Worm (Caenorhabditis elegans) whole organism, late embryonic: ENCODE measurements around the gene ZC204.12.
"Not testable (repeated sequence)": the region's sequence is repeated elsewhere in the genome, so short reads cannot be mapped to it uniquely, and the experiment has no call there.

ENCODE experiments used
- C38D4.7 ChIP-seq: fragments of 200-800 bp; sonication (Bioruptor generic); optimal IDR thresholded peaks from 2 replicates; lab custom pipeline; 2018; ENCODE audit warnings: mild to moderate bottlenecking, missing genetic modification characterization, moderate library complexity, missing compliant biosample characterization
- K02D7.2 ChIP-seq: sonication (generic microtip); optimal IDR thresholded peaks from 2 replicates; lab custom pipeline; 2017; ENCODE audit warnings: mild to moderate bottlenecking, missing genetic modification characterization, missing compliant biosample characterization
- T23F11.4 ChIP-seq: fragments of 200-800 bp; sonication (Bioruptor generic); optimal IDR thresholded peaks from 2 replicates; lab custom pipeline; 2018; ENCODE audit warnings: mild to moderate bottlenecking, missing genetic modification characterization, missing compliant biosample characterization
- ama-1 ChIP-seq: fragments of 150-350 bp; optimal IDR thresholded peaks from 2 replicates; lab custom pipeline; 2014
- ceh-18 ChIP-seq: sonication (generic microtip); optimal IDR thresholded peaks from 2 replicates; lab custom pipeline; 2016; ENCODE audit warnings: missing genetic modification characterization, missing compliant biosample characterization
- ceh-19 ChIP-seq: fragments of 200-800 bp; sonication (Bioruptor generic); optimal IDR thresholded peaks from 2 replicates; lab custom pipeline; 2018; ENCODE audit warnings: mild to moderate bottlenecking, missing genetic modification characterization, missing compliant biosample characterization
- ceh-22 ChIP-seq: sonication (generic microtip); optimal IDR thresholded peaks from 2 replicates; lab custom pipeline; 2017; ENCODE audit warnings: missing biosample characterization, missing genetic modification characterization
- ceh-24 ChIP-seq: sonication (generic microtip); optimal IDR thresholded peaks from 2 replicates; lab custom pipeline; 2016; ENCODE audit warnings: mild to moderate bottlenecking, missing genetic modification characterization, missing compliant biosample characterization
- ceh-30 ChIP-seq: fragments of 150-350 bp; optimal IDR thresholded peaks from 2 replicates; lab custom pipeline; 2014; ENCODE audit warnings: missing biosample characterization, missing genetic modification characterization
- ceh-31 ChIP-seq: sonication (generic microtip); optimal IDR thresholded peaks from 2 replicates; lab custom pipeline; 2016; ENCODE audit warnings: missing genetic modification characterization, missing compliant biosample characterization
- ceh-45 ChIP-seq: fragments of 200-800 bp; sonication (Bioruptor generic); IDR thresholded peaks from 2 replicates; pipeline ENCODE4 v1.3.6; 2022; ENCODE audit warnings: missing genetic modification reagents, missing genetic modification characterization, missing compliant biosample characterization
- ceh-6 ChIP-seq: fragments of 200-800 bp; sonication (Bioruptor generic); optimal IDR thresholded peaks from 2 replicates; lab custom pipeline; 2018; ENCODE audit warnings: mild to moderate bottlenecking, missing genetic modification characterization, missing compliant biosample characterization
- ceh-9 ChIP-seq: sonication (generic microtip); optimal IDR thresholded peaks from 2 replicates; lab custom pipeline; 2016; ENCODE audit warnings: mild to moderate bottlenecking, missing genetic modification characterization, inconsistent platforms, missing compliant biosample characterization
- che-1 ChIP-seq: sonication (generic microtip); optimal IDR thresholded peaks from 2 replicates; lab custom pipeline; 2016; ENCODE audit warnings: mild to moderate bottlenecking, missing genetic modification characterization, missing compliant biosample characterization
- elt-2 ChIP-seq: sonication (generic microtip); optimal IDR thresholded peaks from 2 replicates; lab custom pipeline; 2016; ENCODE audit warnings: missing genetic modification reagents, missing genetic modification characterization, missing compliant biosample characterization
- elt-4 ChIP-seq: sonication (generic microtip); optimal IDR thresholded peaks from 2 replicates; lab custom pipeline; 2016; ENCODE audit warnings: missing genetic modification characterization, missing compliant biosample characterization
- eyg-1 ChIP-seq: sonication (generic microtip); optimal IDR thresholded peaks from 2 replicates; lab custom pipeline; 2016; ENCODE audit warnings: missing genotype, missing genetic modification characterization, missing compliant biosample characterization
- fax-1 ChIP-seq: sonication (generic microtip); optimal IDR thresholded peaks from 2 replicates; lab custom pipeline; 2016; ENCODE audit warnings: missing genotype, missing genetic modification characterization, missing compliant biosample characterization
- gmeb-2 ChIP-seq: sonication (generic microtip); optimal IDR thresholded peaks from 2 replicates; lab custom pipeline; 2016; ENCODE audit warnings: missing genetic modification characterization, inconsistent platforms, missing compliant biosample characterization
- hlh-13 ChIP-seq: fragments of 200-800 bp; sonication (Bioruptor generic); optimal IDR thresholded peaks from 2 replicates; lab custom pipeline; 2018; ENCODE audit warnings: mild to moderate bottlenecking, missing genetic modification characterization, missing compliant biosample characterization
- lim-6 ChIP-seq: sonication (generic microtip); optimal IDR thresholded peaks from 2 replicates; lab custom pipeline; 2016; ENCODE audit warnings: missing genetic modification characterization, missing compliant biosample characterization
- nhr-232 ChIP-seq: sonication (generic microtip); optimal IDR thresholded peaks from 2 replicates; lab custom pipeline; 2016; ENCODE audit warnings: missing genetic modification characterization, missing compliant biosample characterization
- npax-4 ChIP-seq: sonication (generic microtip); optimal IDR thresholded peaks from 2 replicates; lab custom pipeline; 2016; ENCODE audit warnings: missing genetic modification characterization, missing compliant biosample characterization
- pat-9 ChIP-seq: fragments of 200-800 bp; sonication (Bioruptor generic); optimal IDR thresholded peaks from 2 replicates; lab custom pipeline; 2018; ENCODE audit warnings: mild to moderate bottlenecking, missing genetic modification characterization, moderate library complexity, missing compliant biosample characterization
- pax-1 ChIP-seq: fragments of 150-350 bp; optimal IDR thresholded peaks from 2 replicates; lab custom pipeline; 2014; ENCODE audit warnings: missing biosample characterization, missing genetic modification characterization
- pha-2 ChIP-seq: sonication (generic microtip); optimal IDR thresholded peaks from 2 replicates; lab custom pipeline; 2017; ENCODE audit warnings: mild to moderate bottlenecking, missing genetic modification characterization, missing compliant biosample characterization
- pha-4 ChIP-seq: fragments of 150-350 bp; optimal IDR thresholded peaks from 2 replicates; lab custom pipeline; 2018; ENCODE audit warnings: missing biosample characterization, missing genetic modification reagents, missing genetic modification characterization
- pqm-1 ChIP-seq: sonication (generic microtip); optimal IDR thresholded peaks from 2 replicates; lab custom pipeline; 2016; ENCODE audit warnings: missing genetic modification characterization, missing compliant biosample characterization
- pros-1 ChIP-seq: fragments of 150-350 bp; optimal IDR thresholded peaks from 2 replicates; lab custom pipeline; 2014; ENCODE audit warnings: missing biosample characterization, missing genetic modification reagents, missing genetic modification characterization
- tbx-7 ChIP-seq: sonication (generic microtip); optimal IDR thresholded peaks from 2 replicates; lab custom pipeline; 2016; ENCODE audit warnings: missing genotype, missing genetic modification characterization, missing compliant biosample characterization
- unc-42 ChIP-seq: sonication (generic microtip); optimal IDR thresholded peaks from 2 replicates; lab custom pipeline; 2016; ENCODE audit warnings: missing genotype, missing genetic modification characterization, missing compliant biosample characterization

The ZC204.12 gene

DNA sequence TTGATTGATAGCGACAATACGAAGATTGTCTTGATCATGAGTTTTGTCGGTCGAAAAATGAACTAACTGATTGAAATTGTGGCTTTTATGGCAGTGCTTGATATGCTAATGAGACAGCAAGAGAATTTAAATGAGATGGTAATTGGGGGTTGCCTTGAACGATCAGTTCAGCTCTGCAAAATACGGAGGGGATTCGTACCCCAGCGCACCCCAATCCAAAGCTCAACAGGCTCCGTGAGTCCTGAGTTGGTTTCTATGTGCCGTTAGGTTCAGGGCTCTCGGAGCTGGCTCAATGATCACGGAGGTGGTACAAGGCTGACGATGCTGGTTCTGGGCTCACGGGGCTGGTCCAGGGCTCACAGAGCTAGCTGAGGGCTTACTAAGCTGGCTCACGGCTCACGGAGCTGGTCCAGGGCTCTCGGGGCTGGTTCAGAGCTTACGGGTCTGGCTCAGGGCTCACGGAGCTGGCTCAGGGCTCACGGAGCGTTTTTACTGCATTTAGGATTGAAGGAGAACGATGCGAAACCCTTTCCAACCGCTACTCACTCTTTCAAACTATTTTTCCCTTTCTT lies 12.2 kb downstream of the ZC204.12 start, which contains the start of gene ZC204.6:
Gene ZC204.6, minus strand, starts transcription at position 51 of the 572 bp plus-strand sequence.
- TF ChIP-seq ceh-9 (tag; lab: Kevin White, UChicago), result no peak
- TF ChIP-seq gmeb-2 (tag; lab: Kevin White, UChicago), result no peak
- no peak for TF ChIP-seq pqm-1 (tag; lab: Kevin White, UChicago)
- TF ChIP-seq ceh-24 (tag; lab: Kevin White, UChicago), result no peak
- TF ChIP-seq eyg-1 (tag; lab: Kevin White, UChicago), result no peak
- TF ChIP-seq tbx-7 (tag; lab: Kevin White, UChicago), result no peak
- TF ChIP-seq pax-1, result no peak
- TF ChIP-seq ama-1 (lab: Kevin White, UChicago), result no peak

DNA sequence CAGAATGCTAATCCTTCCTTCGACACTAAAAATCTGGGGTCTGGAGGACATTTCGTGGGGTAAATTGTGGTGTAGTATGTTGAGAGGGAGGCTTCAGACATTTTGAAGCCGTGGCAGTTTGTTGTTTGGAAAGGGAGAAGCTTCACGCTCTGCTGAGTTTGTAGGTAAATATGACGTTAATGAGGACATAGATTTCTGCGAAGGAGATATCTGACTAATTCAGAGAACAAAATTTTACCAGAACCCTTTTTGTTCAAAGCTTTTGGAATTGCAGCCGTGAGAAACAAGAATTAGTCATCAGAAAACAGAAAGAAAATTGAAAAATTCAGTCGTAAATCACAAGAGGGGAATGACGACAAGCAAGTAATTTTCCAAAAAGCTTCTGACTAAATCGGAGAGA lies 16.6 kb downstream of the ZC204.12 start, which contains the start of gene srh-72:
Gene srh-72, minus strand, starts transcription at position 101 of the 400 bp plus-strand sequence.
- TF ChIP-seq hlh-13 (GFP tag; lab: Kevin White, UChicago) (no peak), npax-4 (tag; lab: Kevin White, UChicago) (no peak)
- TF ChIP-seq, all 69 proteins: peak for 0

DNA sequence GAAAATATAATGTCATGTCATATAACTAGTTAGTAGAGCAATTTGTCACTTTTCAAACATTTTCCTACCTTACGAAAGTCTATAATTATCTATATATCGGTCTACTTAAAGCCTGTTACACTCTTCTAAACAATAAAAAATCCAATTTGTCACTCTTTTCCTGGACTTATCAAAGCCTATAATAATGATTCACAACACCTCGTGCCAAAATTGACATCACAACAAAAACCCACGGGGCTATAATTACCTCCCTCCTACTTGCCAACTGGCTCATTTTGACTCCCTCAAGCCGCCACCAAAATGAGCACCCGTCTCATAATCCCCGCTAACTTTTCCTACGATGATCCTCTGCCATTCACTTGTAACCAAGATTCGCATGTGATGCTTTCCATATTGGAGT lies 20.7 kb downstream of the ZC204.12 start, which contains the start of gene srg-20:
Gene srg-20, plus strand, starts transcription at position 301 of the 400 bp plus-strand sequence.
- TF ChIP-seq ceh-6; nhr-232 (tag; lab: Kevin White, UChicago); lim-6: not testable (repeated sequence)

DNA sequence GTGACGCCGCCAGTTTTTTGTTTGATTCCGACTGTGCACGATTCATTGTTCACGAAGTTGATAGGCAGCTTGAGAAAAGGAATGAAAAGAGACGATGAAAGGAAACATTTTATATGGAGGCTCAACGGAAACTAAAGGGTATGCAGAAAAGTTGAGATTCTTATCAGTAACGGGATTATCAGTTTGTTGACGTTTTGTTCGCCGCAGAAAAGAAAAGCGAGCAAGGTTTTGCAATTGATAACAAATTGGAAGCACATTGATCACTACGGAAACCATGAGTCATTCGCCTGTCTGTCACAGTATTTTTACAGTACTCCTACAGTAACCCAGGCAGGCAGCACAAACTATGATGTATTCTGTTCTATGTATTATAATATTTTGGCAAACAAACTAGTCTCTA lies 21.1 kb downstream of the ZC204.12 start:
- TF ChIP-seq pat-9 (tag; lab: Kevin White, UChicago) (no peak), ceh-24 (tag; lab: Kevin White, UChicago) (no peak), che-1 (no peak), pha-4 (no peak), fax-1 (no peak), K02D7.2 (tag; lab: Kevin White, UChicago) (no peak), ceh-9 (tag; lab: Kevin White, UChicago) (no peak), elt-2 (tag; lab: Kevin White, UChicago) (no peak), unc-42 (tag; lab: Kevin White, UChicago) (no peak), ceh-19 (GFP tag; lab: Kevin White, UChicago) (no peak), ceh-22 (tag; lab: Kevin White, UChicago) (no peak), pha-2 (tag; lab: Kevin White, UChicago) (no peak), C38D4.7 (GFP tag; lab: Kevin White, UChicago) (no peak), elt-4 (no peak), pros-1 (tag; lab: Kevin White, UChicago) (no peak), eyg-1 (tag; lab: Kevin White, UChicago) (no peak), ceh-18 (tag; lab: Kevin White, UChicago) (no peak), ceh-31 (tag; lab: Kevin White, UChicago) (no peak), ceh-6 (no peak)

DNA sequence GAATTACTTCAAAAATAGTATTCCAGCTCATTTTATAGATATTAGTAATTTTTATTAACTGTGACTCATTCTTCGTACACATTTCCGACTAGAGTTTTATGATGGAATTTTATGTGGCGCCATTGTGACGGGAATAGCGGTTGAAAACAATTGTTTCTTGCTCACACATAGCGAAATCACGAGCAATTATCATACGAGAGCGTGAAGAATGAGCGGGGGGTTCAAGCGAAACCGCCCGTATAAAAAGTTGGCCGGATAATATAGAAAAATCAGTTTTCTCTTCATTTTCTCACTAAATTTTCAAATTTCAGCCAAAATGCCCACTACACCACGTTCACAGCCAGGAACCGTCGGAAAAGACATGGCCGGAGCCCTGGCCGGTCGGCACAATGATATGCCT lies 23.6 kb downstream of the ZC204.12 start, which contains the start of gene C08E3.1:
Gene C08E3.1, plus strand, starts transcription at position 301 of the 400 bp plus-strand sequence.
- TF ChIP-seq ceh-30; ceh-45 (GFP tag; lab: Robert Waterston, UW); elt-4: not testable (repeated sequence)

DNA sequence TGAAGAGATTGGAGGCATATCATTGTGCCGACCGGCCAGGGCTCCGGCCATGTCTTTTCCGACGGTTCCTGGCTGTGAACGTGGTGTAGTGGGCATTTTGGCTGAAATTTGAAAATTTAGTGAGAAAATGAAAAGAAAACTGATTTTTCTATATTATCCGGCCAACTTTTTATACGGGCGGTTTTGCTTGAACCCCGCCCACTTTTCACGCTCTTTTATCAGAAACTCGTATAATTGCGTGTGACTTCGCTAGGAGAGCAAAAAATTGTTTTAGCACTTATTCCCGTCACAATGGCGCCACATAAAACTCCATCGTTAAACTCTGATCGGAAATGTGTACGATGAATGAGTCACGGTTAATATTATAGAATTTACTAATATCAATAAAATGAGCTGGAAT lies 24.9 kb downstream of the ZC204.12 start, which contains the start of gene C08E3.13:
Gene C08E3.13, minus strand, starts transcription at position 101 of the 400 bp plus-strand sequence.
- TF ChIP-seq ceh-22 (tag; lab: Kevin White, UChicago); lim-6; T23F11.4: not testable (repeated sequence)
